Worm (Caenorhabditis elegans) whole organism, L2 larva: ENCODE results near the gene F41E7.6.

Experiments
- C34F6.9 ChIP-seq: fragments of 150-350 bp; optimal IDR thresholded peaks from 2 replicates; lab custom pipeline; 2014; ENCODE audit warnings: missing biosample characterization, missing genetic modification characterization
- F13H6.1 ChIP-seq: sonication (generic microtip); optimal IDR thresholded peaks from 2 replicates; lab custom pipeline; 2016; ENCODE audit warnings: missing genetic modification characterization, missing compliant biosample characterization
- Y55F3AM.14 ChIP-seq: fragments of 200-800 bp; sonication (Bioruptor generic); optimal IDR thresholded peaks from 2 replicates; lab custom pipeline; 2018; ENCODE audit warnings: mild to moderate bottlenecking, missing genetic modification characterization, missing compliant biosample characterization
- ceh-16 ChIP-seq: fragments of 150-350 bp; optimal IDR thresholded peaks from 2 replicates; lab custom pipeline; 2014; ENCODE audit warnings: missing biosample characterization, missing genetic modification characterization
- crh-2 ChIP-seq: sonication (generic microtip); optimal IDR thresholded peaks from 2 replicates; lab custom pipeline; 2017; ENCODE audit warnings: missing biosample characterization, missing genetic modification characterization
- elt-1 ChIP-seq: fragments of 150-350 bp; optimal IDR thresholded peaks from 2 replicates; lab custom pipeline; 2014; ENCODE audit warnings: missing biosample characterization, missing genetic modification characterization
- elt-3 ChIP-seq: sonication (generic microtip); optimal IDR thresholded peaks from 2 replicates; lab custom pipeline; 2017; ENCODE audit warnings: missing biosample characterization, missing genetic modification characterization
- fos-1 ChIP-seq: fragments of 150-350 bp; optimal IDR thresholded peaks from 2 replicates; lab custom pipeline; 2014; ENCODE audit warnings: missing biosample characterization, missing genetic modification characterization
- gmeb-1 ChIP-seq: fragments of 150-350 bp; optimal IDR thresholded peaks from 2 replicates; lab custom pipeline; 2014; ENCODE audit warnings: missing biosample characterization, missing genetic modification characterization
- lin-11 ChIP-seq: fragments of 150-350 bp; sonication (generic microtip); optimal IDR thresholded peaks from 2 replicates; lab custom pipeline; 2014; ENCODE audit warnings: missing biosample characterization, missing genetic modification characterization, inconsistent platforms, mixed read lengths
- nhr-10 ChIP-seq: sonication (generic microtip); optimal IDR thresholded peaks from 2 replicates; lab custom pipeline; 2017; ENCODE audit warnings: missing biosample characterization, missing genetic modification characterization
- nhr-12 ChIP-seq: fragments of 150-350 bp; optimal IDR thresholded peaks from 2 replicates; lab custom pipeline; 2014; ENCODE audit warnings: missing biosample characterization, missing genetic modification characterization
- nhr-21 ChIP-seq: fragments of 150-350 bp; optimal IDR thresholded peaks from 2 replicates; lab custom pipeline; 2014; ENCODE audit warnings: missing biosample characterization, missing genetic modification characterization
- nhr-237 ChIP-seq: fragments of 150-350 bp; optimal IDR thresholded peaks from 2 replicates; lab custom pipeline; 2014; ENCODE audit warnings: missing biosample characterization, missing genetic modification characterization
- nhr-25 ChIP-seq: fragments of 150-350 bp; sonication (generic microtip); optimal IDR thresholded peaks from 3 replicates; lab custom pipeline; 2014; ENCODE audit warnings: missing biosample characterization, missing genetic modification characterization
- peb-1 ChIP-seq: fragments of 150-350 bp; optimal IDR thresholded peaks from 2 replicates; lab custom pipeline; 2014; ENCODE audit warnings: missing biosample characterization, missing genetic modification characterization
- sma-3 ChIP-seq: sonication (generic microtip); optimal IDR thresholded peaks from 2 replicates; lab custom pipeline; 2016; ENCODE audit warnings: missing genetic modification reagents, missing genetic modification characterization, missing compliant biosample characterization
- sma-9 ChIP-seq, 2 experiments: fragments of 150-350 bp in 1 of 2; sonication (generic microtip) in 1 of 2; optimal IDR thresholded peaks; 2 replicates each; lab custom pipeline; 2014 to 2016; ENCODE audit warnings: missing genetic modification characterization in 2 of 2, mild to moderate bottlenecking in 1 of 2, missing biosample characterization in 1 of 2, missing compliant biosample characterization in 1 of 2, missing genetic modification reagents in 1 of 2, moderate library complexity in 1 of 2
- snpc-4 ChIP-seq: fragments of 150-350 bp; optimal IDR thresholded peaks from 2 replicates; lab custom pipeline; 2014; ENCODE audit warnings: missing biosample characterization, missing genetic modification characterization
- unc-55 ChIP-seq: fragments of 150-350 bp; sonication (generic microtip); optimal IDR thresholded peaks from 3 replicates; lab custom pipeline; 2014; ENCODE audit warnings: missing biosample characterization, missing genetic modification reagents, missing genetic modification characterization
- unc-62 ChIP-seq: fragments of 150-350 bp; optimal IDR thresholded peaks from 2 replicates; lab custom pipeline; 2014; ENCODE audit warnings: missing biosample characterization, missing genetic modification reagents, missing genetic modification characterization
- zag-1 ChIP-seq: fragments of 150-350 bp; optimal IDR thresholded peaks from 2 replicates; lab custom pipeline; 2014; ENCODE audit warnings: missing biosample characterization, missing genetic modification characterization
- ztf-1 ChIP-seq: fragments of 200-800 bp; sonication (Bioruptor generic); conservative IDR thresholded peaks from 2 replicates; pipeline ENCODE4 v1.3.6; 2022; ENCODE audit warnings: missing genetic modification characterization, missing compliant biosample characterization

The F41E7.6 gene

ce11 chrX:10262299-10262698, 48.0 kb downstream of the F41E7.6 start:
- TF ChIP-seq ceh-16 (tag; lab: Kevin White, UChicago) (no peak), unc-62 (no peak), nhr-237 (tag; lab: Kevin White, UChicago) (no peak), sma-9 (GFP tag; optimal IDR thresholded peaks at IDR 0.05; lab: Kevin White, UChicago) (no peak), sma-9 (tag; optimal IDR thresholded peaks at IDR 0.05; lab: Kevin White, UChicago) (no peak), lin-11 (tag; lab: Kevin White, UChicago) (no peak), unc-55 (GFP tag; lab: Kevin White, UChicago) (no peak), elt-1 (no peak)
- TF ChIP-seq, all 48 proteins: peak for 0

DNA sequence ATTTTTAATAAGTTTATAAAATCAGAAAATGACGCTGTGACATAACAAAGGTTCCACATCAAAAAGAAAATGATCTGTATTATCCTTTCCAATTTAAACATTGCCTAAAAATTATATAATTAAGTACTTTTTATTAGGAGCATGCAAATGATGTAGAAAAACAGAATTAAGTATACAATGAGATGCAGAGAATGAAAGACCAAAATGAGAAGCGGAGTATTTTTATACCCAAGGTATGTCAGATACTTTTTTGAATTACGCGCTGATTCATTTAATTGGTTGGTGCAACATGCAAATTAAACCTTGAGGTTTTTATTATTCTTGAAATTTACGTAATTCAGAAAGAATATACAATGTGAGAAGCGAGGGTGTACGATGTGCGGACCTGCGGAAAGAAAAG, 50.2 kb downstream of the F41E7.6 start, which contains the start of gene C32A9.1:
Gene C32A9.1, minus strand, starts transcription at position 101 of the 400 bp plus-strand sequence.
- TF ChIP-seq gmeb-1 (tag; lab: Kevin White, UChicago) (no peak), ztf-1 (GFP tag; lab: Robert Waterston, UW) (no peak), C34F6.9 (no peak), sma-9 (GFP tag; optimal IDR thresholded peaks at IDR 0.05; lab: Kevin White, UChicago) (no peak), sma-9 (tag; optimal IDR thresholded peaks at IDR 0.05; lab: Kevin White, UChicago) (no peak), crh-2 (no peak), zag-1 (tag; lab: Kevin White, UChicago) (no peak), nhr-10 (no peak), nhr-237 (tag; lab: Kevin White, UChicago) (no peak), sma-3 (GFP tag; lab: Kevin White, UChicago) (no peak), unc-62 (no peak), Y55F3AM.14 (GFP tag; lab: Kevin White, UChicago) (no peak), elt-3 (no peak), nhr-21 (tag; lab: Kevin White, UChicago) (no peak), nhr-25 (tag; lab: Kevin White, UChicago) (no peak), nhr-12 (no peak), F13H6.1 (no peak), fos-1 (no peak), peb-1 (tag; lab: Kevin White, UChicago) (no peak), snpc-4 (tag; lab: Kevin White, UChicago) (no peak)
